Worm (Caenorhabditis elegans) whole organism, L4/young adult: Measurements from ENCODE around the gene str-236.

Source experiments
- W03F9.2 ChIP-seq: fragments of 150-350 bp; optimal IDR thresholded peaks from 2 replicates; lab custom pipeline; 2014; ENCODE audit warnings: missing biosample characterization, missing genetic modification characterization
- dao-5 ChIP-seq: sonication (generic microtip); optimal IDR thresholded peaks from 2 replicates; lab custom pipeline; 2016; ENCODE audit warnings: missing genotype, missing genetic modification characterization, moderate library complexity, missing compliant biosample characterization
- him-1 ChIP-seq: sonication (generic microtip); optimal IDR thresholded peaks from 2 replicates; lab custom pipeline; 2016; ENCODE audit warnings: missing genotype, missing genetic modification reagents, missing genetic modification characterization, missing compliant biosample characterization

ce11 chrV:1486031-1486430, 41.9 kb downstream of the str-236 start:
- no peak for TF ChIP-seq him-1 (tag; lab: Kevin White, UChicago)
- TF ChIP-seq dao-5 (tag; lab: Kevin White, UChicago): no peak
- TF ChIP-seq W03F9.2 (tag; lab: Kevin White, UChicago): no peak
